Worm (Caenorhabditis elegans) whole organism, L3 larva: Measurements from ENCODE around the gene T21C12.4.

Source experiments
- R02D3.7 ChIP-seq: fragments of 150-350 bp; optimal IDR thresholded peaks from 2 replicates; lab custom pipeline; 2014; ENCODE audit warnings: missing biosample characterization, missing genetic modification characterization
- ZK546.5 ChIP-seq: sonication (generic microtip); optimal IDR thresholded peaks from 2 replicates; lab custom pipeline; 2017; ENCODE audit warnings: missing biosample characterization, missing genetic modification characterization
- aly-2 ChIP-seq: fragments of 150-350 bp; optimal IDR thresholded peaks from 2 replicates; lab custom pipeline; 2014; ENCODE audit warnings: missing biosample characterization, missing genetic modification characterization
- ceh-16 ChIP-seq: sonication (generic microtip); optimal IDR thresholded peaks from 2 replicates; lab custom pipeline; 2017; ENCODE audit warnings: missing biosample characterization, missing genetic modification characterization
- ceh-28 ChIP-seq: fragments of 150-350 bp; optimal IDR thresholded peaks from 2 replicates; lab custom pipeline; 2014; ENCODE audit warnings: missing biosample characterization, missing genetic modification reagents, missing genetic modification characterization
- ceh-82 ChIP-seq: fragments of 150-350 bp; optimal IDR thresholded peaks from 2 replicates; lab custom pipeline; 2014; ENCODE audit warnings: missing biosample characterization, missing genetic modification characterization
- daf-12 ChIP-seq: fragments of 150-350 bp; optimal IDR thresholded peaks from 2 replicates; lab custom pipeline; 2014; ENCODE audit warnings: missing biosample characterization, missing genetic modification reagents, missing genetic modification characterization
- egl-27 ChIP-seq: sonication (generic microtip); optimal IDR thresholded peaks from 4 replicates; lab custom pipeline; 2017; ENCODE audit warnings: missing biosample characterization, missing genetic modification reagents, missing genetic modification characterization
- egl-5 ChIP-seq: fragments of 150-350 bp; optimal IDR thresholded peaks from 2 replicates; lab custom pipeline; 2017; ENCODE audit warnings: missing biosample characterization, missing genetic modification reagents, missing genetic modification characterization, inconsistent platforms
- elt-2 ChIP-seq: sonication (generic microtip); optimal IDR thresholded peaks from 2 replicates; lab custom pipeline; 2016; ENCODE audit warnings: missing genetic modification reagents, mild to moderate bottlenecking, missing genetic modification characterization, missing compliant biosample characterization
- eor-1 ChIP-seq, 2 experiments: fragments of 150-350 bp; optimal IDR thresholded peaks; 2 replicates each; lab custom pipeline; 2014 to 2018; ENCODE audit warnings: missing biosample characterization in 2 of 2, missing genetic modification characterization in 2 of 2
- fkh-10 ChIP-seq: sonication (generic microtip); optimal IDR thresholded peaks from 2 replicates; lab custom pipeline; 2017; ENCODE audit warnings: missing biosample characterization, missing genetic modification reagents, missing genetic modification characterization
- fkh-2 ChIP-seq: fragments of 150-350 bp; optimal IDR thresholded peaks from 2 replicates; lab custom pipeline; 2014; ENCODE audit warnings: missing biosample characterization, missing genetic modification reagents, missing genetic modification characterization
- hmg-11 ChIP-seq: sonication (generic microtip); optimal IDR thresholded peaks from 2 replicates; lab custom pipeline; 2016; ENCODE audit warnings: missing genetic modification characterization, missing compliant biosample characterization
- jun-1 ChIP-seq: fragments of 150-350 bp; optimal IDR thresholded peaks from 2 replicates; lab custom pipeline; 2014; ENCODE audit warnings: missing biosample characterization, missing genetic modification reagents, missing genetic modification characterization
- lin-15B ChIP-seq: fragments of 150-350 bp; optimal IDR thresholded peaks from 2 replicates; lab custom pipeline; 2014; ENCODE audit warnings: missing biosample characterization, missing genetic modification characterization
- lin-39 ChIP-seq: fragments of 150-350 bp; optimal IDR thresholded peaks from 2 replicates; lab custom pipeline; 2018; ENCODE audit warnings: missing biosample characterization, missing genetic modification reagents, missing genetic modification characterization
- lsy-12 ChIP-seq: sonication (generic microtip); optimal IDR thresholded peaks from 2 replicates; lab custom pipeline; 2016; ENCODE audit warnings: mild to moderate bottlenecking, missing genetic modification characterization, missing compliant biosample characterization
- mdl-1 ChIP-seq: fragments of 150-350 bp; optimal IDR thresholded peaks from 2 replicates; lab custom pipeline; 2014; ENCODE audit warnings: missing biosample characterization, missing genetic modification characterization
- nfya-1 ChIP-seq: sonication (generic microtip); optimal IDR thresholded peaks from 2 replicates; lab custom pipeline; 2017; ENCODE audit warnings: missing genetic modification characterization, mild to moderate bottlenecking, missing compliant biosample characterization, antibody characterized with exemption, moderate library complexity; ENCODE audit not compliant: insufficient read depth
- nhr-11 ChIP-seq: fragments of 150-350 bp; optimal IDR thresholded peaks from 2 replicates; lab custom pipeline; 2014; ENCODE audit warnings: missing biosample characterization, missing genetic modification characterization
- nhr-12 ChIP-seq: fragments of 150-350 bp; optimal IDR thresholded peaks from 2 replicates; lab custom pipeline; 2014; ENCODE audit warnings: missing biosample characterization, missing genetic modification characterization
- nhr-23 ChIP-seq: fragments of 150-350 bp; optimal IDR thresholded peaks from 2 replicates; lab custom pipeline; 2014; ENCODE audit warnings: missing biosample characterization, missing genetic modification reagents, missing genetic modification characterization
- nhr-237 ChIP-seq: fragments of 150-350 bp; optimal IDR thresholded peaks from 2 replicates; lab custom pipeline; 2014; ENCODE audit warnings: missing biosample characterization, missing genetic modification characterization
- nhr-25 ChIP-seq: sonication (generic microtip); optimal IDR thresholded peaks from 2 replicates; lab custom pipeline; 2017; ENCODE audit warnings: missing biosample characterization, missing genetic modification characterization
- nhr-28 ChIP-seq: fragments of 150-350 bp; optimal IDR thresholded peaks from 2 replicates; lab custom pipeline; 2014; ENCODE audit warnings: missing biosample characterization, missing genetic modification characterization
- nhr-43 ChIP-seq: sonication (generic microtip); optimal IDR thresholded peaks from 2 replicates; lab custom pipeline; 2016; ENCODE audit warnings: mild to moderate bottlenecking, missing genetic modification characterization, missing compliant biosample characterization; ENCODE audit not compliant: poor library complexity, severe bottlenecking
- nhr-67 ChIP-seq: fragments of 150-350 bp; optimal IDR thresholded peaks from 2 replicates; lab custom pipeline; 2014; ENCODE audit warnings: missing biosample characterization, missing genetic modification characterization
- nhr-77 ChIP-seq: fragments of 150-350 bp; optimal IDR thresholded peaks from 2 replicates; lab custom pipeline; 2014; ENCODE audit warnings: missing biosample characterization, missing genetic modification characterization
- pqm-1 ChIP-seq: fragments of 150-350 bp; optimal IDR thresholded peaks from 2 replicates; lab custom pipeline; 2017; ENCODE audit warnings: missing biosample characterization, missing genetic modification characterization, inconsistent platforms
- sea-2 ChIP-seq: fragments of 150-350 bp; sonication (generic microtip); optimal IDR thresholded peaks from 4 replicates; lab custom pipeline; 2014; ENCODE audit warnings: missing biosample characterization, missing genetic modification reagents, missing genetic modification characterization
- skn-1 ChIP-seq: fragments of 150-350 bp; optimal IDR thresholded peaks from 2 replicates; lab custom pipeline; 2014; ENCODE audit warnings: missing biosample characterization, missing genetic modification characterization
- snpc-4 ChIP-seq: fragments of 150-350 bp; optimal IDR thresholded peaks from 2 replicates; lab custom pipeline; 2014; ENCODE audit warnings: missing biosample characterization, missing genetic modification characterization
- tbx-2 ChIP-seq: sonication (generic microtip); optimal IDR thresholded peaks from 2 replicates; lab custom pipeline; 2016; ENCODE audit warnings: mild to moderate bottlenecking, missing genetic modification characterization, missing compliant biosample characterization
- unc-39 ChIP-seq: sonication (generic microtip); optimal IDR thresholded peaks from 4 replicates; lab custom pipeline; 2017; ENCODE audit warnings: missing biosample characterization, missing genetic modification characterization
- unc-62 ChIP-seq: fragments of 150-350 bp; sonication (generic microtip); optimal IDR thresholded peaks from 4 replicates; lab custom pipeline; 2014; ENCODE audit warnings: missing biosample characterization, missing genetic modification reagents, missing genetic modification characterization
- zag-1 ChIP-seq: fragments of 150-350 bp; optimal IDR thresholded peaks from 2 replicates; lab custom pipeline; 2014; ENCODE audit warnings: missing biosample characterization, missing genetic modification characterization
- ztf-11 ChIP-seq: fragments of 150-350 bp; optimal IDR thresholded peaks from 2 replicates; lab custom pipeline; 2014; ENCODE audit warnings: missing biosample characterization, missing genetic modification characterization
- ztf-4 ChIP-seq: fragments of 150-350 bp; optimal IDR thresholded peaks from 2 replicates; lab custom pipeline; 2014; ENCODE audit warnings: missing biosample characterization, missing genetic modification characterization

T21C12.4 gene

DNA sequence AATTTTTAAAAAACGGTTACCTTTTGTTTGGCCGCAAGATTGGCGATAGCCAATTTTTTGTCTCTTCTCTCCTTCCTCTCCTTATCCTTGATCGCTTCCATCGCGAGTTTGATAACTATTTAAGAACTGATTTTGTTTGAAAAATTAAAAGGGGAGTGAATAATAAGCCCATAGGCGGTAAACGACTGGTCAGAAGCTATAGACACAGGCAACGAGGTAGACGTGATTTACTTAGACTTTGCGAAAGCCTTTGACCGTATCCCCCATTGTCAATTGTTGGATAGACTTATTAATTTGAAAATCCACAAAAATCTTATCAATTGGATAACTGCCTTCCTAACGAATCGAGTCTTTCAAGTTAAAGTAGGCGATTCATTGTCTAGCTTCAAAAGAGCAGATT is 28.4 kb upstream of the T21C12.4 start, which contains the start of gene Y45F3A.5:
Gene Y45F3A.5, minus strand, starts transcription at position 101 of the 400 bp plus-strand sequence.
- no peak for TF ChIP-seq nhr-237 (tag; lab: Kevin White, UChicago)
- TF ChIP-seq nhr-67 (tag; lab: Kevin White, UChicago): no peak
- no peak for TF ChIP-seq egl-5 (tag; lab: Kevin White, UChicago)
- TF ChIP-seq nhr-43 (tag; lab: Kevin White, UChicago): no peak
- no peak for TF ChIP-seq elt-2
- no peak for TF ChIP-seq sea-2 (GFP tag; lab: Kevin White, UChicago)
- TF ChIP-seq nhr-77 (tag; lab: Kevin White, UChicago): no peak
- no peak for TF ChIP-seq nhr-12 (tag; lab: Kevin White, UChicago)
- no peak for TF ChIP-seq eor-1 (tag; optimal IDR thresholded peaks at IDR 0.05; lab: Kevin White, UChicago)
- no peak for TF ChIP-seq hmg-11 (tag; lab: Kevin White, UChicago)
- TF ChIP-seq nhr-23 (tag; lab: Kevin White, UChicago): no peak
- TF ChIP-seq ZK546.5 (tag; lab: Kevin White, UChicago): no peak
- no peak for TF ChIP-seq ceh-16 (tag; lab: Kevin White, UChicago)
- no peak for TF ChIP-seq ztf-4 (tag; lab: Kevin White, UChicago)
- TF ChIP-seq mdl-1: no peak
- TF ChIP-seq pqm-1 (tag; lab: Kevin White, UChicago): no peak
- no peak for TF ChIP-seq nfya-1 (tag; lab: Kevin White, UChicago)
- TF ChIP-seq daf-12 (tag; lab: Kevin White, UChicago): no peak
- no peak for TF ChIP-seq snpc-4

DNA sequence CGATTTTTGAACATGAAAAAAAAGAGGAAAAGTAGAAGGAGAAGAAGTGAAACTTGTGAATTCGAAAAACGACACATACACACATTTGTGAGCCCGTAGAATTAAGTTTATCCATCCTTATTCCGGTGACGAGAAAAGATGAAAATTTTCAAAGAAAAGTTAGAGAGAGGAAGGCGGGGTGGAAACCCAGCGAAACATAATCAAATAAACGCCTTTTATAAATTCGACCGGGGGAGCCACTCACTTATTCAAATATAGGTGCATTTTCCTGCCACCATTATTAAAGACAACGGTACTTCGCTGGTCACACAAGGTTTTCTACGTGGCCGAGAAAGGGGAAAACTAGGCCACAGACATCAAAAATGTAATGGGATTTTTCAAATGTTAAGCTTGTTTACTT is 25.7 kb upstream of the T21C12.4 start:
- TF ChIP-seq ceh-82 (tag; lab: Kevin White, UChicago) (no peak), lin-39 (tag; lab: Kevin White, UChicago) (no peak), tbx-2 (tag; lab: Kevin White, UChicago) (no peak), fkh-10 (GFP tag; lab: Kevin White, UChicago) (no peak), unc-39 (tag; lab: Kevin White, UChicago) (no peak), hmg-11 (tag; lab: Kevin White, UChicago) (no peak), jun-1 (no peak), ceh-28 (tag; lab: Kevin White, UChicago) (no peak), aly-2 (tag; lab: Kevin White, UChicago) (no peak), nhr-23 (tag; lab: Kevin White, UChicago) (no peak), eor-1 (tag; optimal IDR thresholded peaks at IDR 0.05; lab: Kevin White, UChicago) (no peak), nhr-11 (no peak), mdl-1 (no peak), ztf-4 (tag; lab: Kevin White, UChicago) (no peak), unc-62 (GFP tag; lab: Kevin White, UChicago) (no peak), pqm-1 (tag; lab: Kevin White, UChicago) (no peak), ZK546.5 (tag; lab: Kevin White, UChicago) (no peak), lsy-12 (tag; lab: Kevin White, UChicago) (no peak), ztf-11 (tag; lab: Kevin White, UChicago) (no peak)
- TF ChIP-seq, all 47 proteins: peak for 0

DNA sequence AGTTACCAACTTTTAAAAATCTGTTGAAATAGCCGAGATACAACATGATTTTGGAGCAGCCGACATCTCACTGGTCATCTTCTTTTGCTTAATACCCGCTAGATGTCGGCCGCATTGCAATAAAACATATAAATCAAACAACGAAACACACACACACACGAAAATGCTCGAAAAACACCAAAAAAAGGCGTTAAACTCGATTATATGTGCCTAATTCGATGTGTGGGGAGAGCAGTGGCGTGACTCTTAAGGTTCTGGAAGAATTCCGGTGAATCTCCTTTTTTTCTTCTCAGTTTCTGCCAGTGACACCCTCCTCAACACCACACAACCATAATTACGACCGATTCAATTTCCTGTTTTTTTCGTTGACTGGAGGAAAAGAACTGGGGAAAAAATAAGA is 22.4 kb upstream of the T21C12.4 start:
- TF ChIP-seq snpc-4 (peak; percentile 24), unc-62 (GFP tag; lab: Kevin White, UChicago) (no peak), tbx-2 (tag; lab: Kevin White, UChicago) (no peak), jun-1 (no peak), fkh-2 (tag; lab: Kevin White, UChicago) (no peak), skn-1 (no peak), nhr-12 (tag; lab: Kevin White, UChicago) (no peak), zag-1 (tag; lab: Kevin White, UChicago) (no peak)

DNA sequence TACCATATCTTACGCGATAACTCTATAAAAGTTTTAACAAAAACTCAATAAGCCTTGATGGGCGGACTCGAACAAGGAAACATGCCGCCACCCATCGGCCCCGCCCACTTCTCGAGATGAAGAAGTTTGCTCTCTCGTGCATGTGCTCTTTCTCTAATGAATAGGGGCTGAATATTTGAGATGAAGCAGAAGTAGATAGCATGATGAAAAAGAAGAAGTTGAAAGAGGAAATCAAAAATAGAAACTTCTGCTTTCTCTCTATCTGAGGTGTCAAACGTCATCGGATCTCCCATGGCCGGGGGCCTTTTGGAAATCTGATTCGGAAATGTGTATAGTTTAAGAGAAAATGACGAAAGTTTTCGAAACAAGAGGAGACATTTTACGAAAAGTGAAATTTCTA is 21.1 kb upstream of the T21C12.4 start:
- TF ChIP-seq nhr-12 (tag; lab: Kevin White, UChicago) (no peak), ceh-82 (tag; lab: Kevin White, UChicago) (no peak), pqm-1 (tag; lab: Kevin White, UChicago) (no peak), jun-1 (no peak), lin-15B (no peak), nhr-25 (tag; lab: Kevin White, UChicago) (no peak), tbx-2 (tag; lab: Kevin White, UChicago) (no peak), nfya-1 (tag; lab: Kevin White, UChicago) (no peak), nhr-28 (tag; lab: Kevin White, UChicago) (no peak), nhr-23 (tag; lab: Kevin White, UChicago) (no peak), lin-39 (tag; lab: Kevin White, UChicago) (no peak), snpc-4 (no peak), fkh-2 (tag; lab: Kevin White, UChicago) (no peak), hmg-11 (tag; lab: Kevin White, UChicago) (no peak), R02D3.7 (tag; lab: Kevin White, UChicago) (no peak), egl-27 (tag; lab: Kevin White, UChicago) (no peak), unc-62 (GFP tag; lab: Kevin White, UChicago) (no peak), ztf-4 (tag; lab: Kevin White, UChicago) (no peak)
- TF ChIP-seq, all 47 proteins: peak for 0
